Fruit fly (Drosophila melanogaster) whole organism, embryonic: ENCODE data around the gene CG46059.

ENCODE experiments used
- B-H2 ChIP-seq: fragments of 200-800 bp; sonication (Bioruptor generic); optimal IDR thresholded peaks from 2 replicates; lab custom pipeline; 2018; ENCODE audit warnings: missing biosample characterization, mild to moderate bottlenecking, missing genetic modification characterization
- Bgb ChIP-seq: fragments of 200-800 bp; sonication (Bioruptor generic); IDR thresholded peaks from 2 replicates; pipeline ENCODE4 v1.3.6; 2022; ENCODE audit warnings: missing biosample characterization, missing genetic modification characterization; ENCODE audit not compliant: partially characterized antibody
- Bteb2 ChIP-seq: fragments of 200-800 bp; sonication (Bioruptor generic); optimal IDR thresholded peaks from 2 replicates; lab custom pipeline; 2016; ENCODE audit warnings: missing biosample characterization, missing genetic modification characterization
- CG10147 ChIP-seq: fragments of 200-800 bp; sonication (Bioruptor generic); optimal IDR thresholded peaks from 2 replicates; lab custom pipeline; 2019; ENCODE audit warnings: missing biosample characterization, mild to moderate bottlenecking, missing genetic modification characterization, moderate library complexity
- CG11093 ChIP-seq: fragments of 200-800 bp; sonication (Bioruptor generic); IDR thresholded peaks from 3 replicates; pipeline ENCODE4 v1.3.6; 2022; ENCODE audit warnings: missing biosample characterization, missing genetic modification characterization
- CG1233 ChIP-seq: fragments of 200-800 bp; sonication (Bioruptor generic); optimal IDR thresholded peaks from 4 replicates; lab custom pipeline; 2018; ENCODE audit warnings: missing biosample characterization, mild to moderate bottlenecking, missing genetic modification characterization
- CG12391 ChIP-seq: fragments of 200-800 bp; sonication (Bioruptor generic); optimal IDR thresholded peaks from 3 replicates; lab custom pipeline; 2018; ENCODE audit warnings: missing biosample characterization, mild to moderate bottlenecking, missing genetic modification characterization, moderate library complexity
- CG1529 ChIP-seq: fragments of 200-800 bp; sonication (Bioruptor generic); optimal IDR thresholded peaks from 3 replicates; lab custom pipeline; 2018; ENCODE audit warnings: missing biosample characterization, missing genetic modification characterization
- CG17359 ChIP-seq: fragments of 200-800 bp; sonication (Bioruptor generic); optimal IDR thresholded peaks from 3 replicates; lab custom pipeline; 2018; ENCODE audit warnings: missing biosample characterization, mild to moderate bottlenecking, missing genetic modification characterization, moderate library complexity
- CG17385 ChIP-seq: fragments of 200-800 bp; sonication (Bioruptor generic); optimal IDR thresholded peaks from 3 replicates; lab custom pipeline; 2018; ENCODE audit warnings: missing biosample characterization, mild to moderate bottlenecking, missing genetic modification characterization
- CG1792 ChIP-seq: fragments of 200-800 bp; sonication (Bioruptor generic); optimal IDR thresholded peaks from 2 replicates; lab custom pipeline; 2016; ENCODE audit warnings: missing biosample characterization, missing genetic modification characterization
- CG2202 ChIP-seq: fragments of 200-800 bp; sonication (Bioruptor generic); optimal IDR thresholded peaks from 2 replicates; lab custom pipeline; 2018; ENCODE audit warnings: missing biosample characterization, mild to moderate bottlenecking, missing genetic modification characterization
- CG3065 ChIP-seq: fragments of 200-800 bp; sonication (Bioruptor generic); optimal IDR thresholded peaks from 2 replicates; lab custom pipeline; 2016; ENCODE audit warnings: missing biosample characterization, missing genetic modification characterization
- CG31388 ChIP-seq: fragments of 200-800 bp; sonication (Bioruptor generic); optimal IDR thresholded peaks from 2 replicates; lab custom pipeline; 2016; ENCODE audit warnings: missing biosample characterization, missing genetic modification characterization
- CG31441 ChIP-seq: fragments of 200-800 bp; sonication (Bioruptor generic); IDR thresholded peaks from 2 replicates; pipeline ENCODE4 v1.3.6; 2022; ENCODE audit warnings: missing biosample characterization, missing genetic modification characterization
- CG34376 ChIP-seq: fragments of 200-800 bp; sonication (Bioruptor generic); optimal IDR thresholded peaks from 2 replicates; lab custom pipeline; 2018; ENCODE audit warnings: missing biosample characterization, mild to moderate bottlenecking, missing genetic modification characterization
- CG6689 ChIP-seq: fragments of 200-800 bp; sonication (Bioruptor generic); IDR thresholded peaks from 2 replicates; pipeline ENCODE4 v1.3.6; 2022; ENCODE audit warnings: missing biosample characterization, missing genetic modification characterization
- CG6765 ChIP-seq: fragments of 200-800 bp; sonication (Bioruptor generic); optimal IDR thresholded peaks from 3 replicates; lab custom pipeline; 2017; ENCODE audit warnings: missing biosample characterization, mild to moderate bottlenecking, missing genetic modification characterization
- CG7357 ChIP-seq: fragments of 200-800 bp; sonication (Bioruptor generic); IDR thresholded peaks from 3 replicates; pipeline ENCODE4 v1.3.6; 2022; ENCODE audit warnings: missing biosample characterization, missing genetic modification characterization
- CG7745 ChIP-seq: fragments of 200-800 bp; sonication (Bioruptor generic); optimal IDR thresholded peaks from 2 replicates; lab custom pipeline; 2018; ENCODE audit warnings: missing biosample characterization, mild to moderate bottlenecking, missing genetic modification characterization, moderate library complexity
- CG7928 ChIP-seq: fragments of 200-800 bp; sonication (Bioruptor generic); optimal IDR thresholded peaks from 2 replicates; lab custom pipeline; 2017; ENCODE audit warnings: missing biosample characterization, mild to moderate bottlenecking, missing genetic modification characterization
- CG7987 ChIP-seq: fragments of 200-800 bp; sonication (Bioruptor generic); optimal IDR thresholded peaks from 2 replicates; lab custom pipeline; 2018; ENCODE audit warnings: missing biosample characterization, mild to moderate bottlenecking, missing genetic modification characterization, moderate library complexity
- CG8359 ChIP-seq: fragments of 200-800 bp; sonication (Bioruptor generic); optimal IDR thresholded peaks from 2 replicates; lab custom pipeline; 2017; ENCODE audit warnings: missing biosample characterization, mild to moderate bottlenecking, missing genetic modification characterization, borderline replicate concordance
- CHES-1-like ChIP-seq: fragments of 200-800 bp; sonication (Bioruptor generic); optimal IDR thresholded peaks from 2 replicates; lab custom pipeline; 2016; ENCODE audit warnings: missing biosample characterization, missing genetic modification characterization
- Dfd ChIP-seq, 2 experiments: fragments of >200 bp; optimal IDR thresholded peaks; 2 replicates each; lab custom pipeline; 2017; ENCODE audit warnings: missing biosample characterization in 2 of 2, missing genetic modification characterization in 2 of 2
- Dip3 ChIP-seq: fragments of 200-800 bp; sonication (Bioruptor generic); optimal IDR thresholded peaks from 3 replicates; lab custom pipeline; 2016; ENCODE audit warnings: missing biosample characterization, missing genetic modification characterization
- Dref ChIP-seq: fragments of 200-800 bp; sonication (Bioruptor generic); IDR thresholded peaks from 2 replicates; pipeline ENCODE4 v1.3.6; 2022; ENCODE audit warnings: missing biosample characterization, missing genetic modification characterization
- HmgZ ChIP-seq: fragments of 200-800 bp; sonication (Bioruptor generic); optimal IDR thresholded peaks from 2 replicates; lab custom pipeline; 2018; ENCODE audit warnings: missing biosample characterization, mild to moderate bottlenecking, missing genetic modification characterization
- Hr78 ChIP-seq, 2 experiments: fragments of 200-800 bp in 1 of 2; fragments of >200 bp in 1 of 2; sonication (Bioruptor generic) in 1 of 2; optimal IDR thresholded peaks; 2 replicates each; lab custom pipeline; 2017 to 2019; ENCODE audit warnings: missing biosample characterization in 2 of 2, missing genetic modification characterization in 2 of 2, mild to moderate bottlenecking in 1 of 2, moderate library complexity in 1 of 2
- Hsf ChIP-seq: fragments of 200-800 bp; sonication (Bioruptor generic); optimal IDR thresholded peaks from 3 replicates; lab custom pipeline; 2016; ENCODE audit warnings: missing biosample characterization, missing genetic modification characterization
- MESR4 ChIP-seq: fragments of 200-800 bp; sonication (Bioruptor generic); optimal IDR thresholded peaks from 2 replicates; lab custom pipeline; 2018; ENCODE audit warnings: missing biosample characterization, mild to moderate bottlenecking, missing genetic modification characterization, moderate library complexity
- NFAT ChIP-seq: fragments of 200-800 bp; sonication (Bioruptor generic); IDR thresholded peaks from 2 replicates; pipeline ENCODE4 v1.3.6; 2022; ENCODE audit warnings: missing biosample characterization, missing genetic modification characterization
- abd-A ChIP-seq: fragments of 200-800 bp; sonication (Bioruptor generic); optimal IDR thresholded peaks from 3 replicates; lab custom pipeline; 2019; ENCODE audit warnings: missing biosample characterization, mild to moderate bottlenecking, missing genetic modification characterization, moderate library complexity
- ac ChIP-seq: fragments of 200-800 bp; sonication (Bioruptor generic); optimal IDR thresholded peaks from 3 replicates; lab custom pipeline; 2017; ENCODE audit warnings: missing biosample characterization, mild to moderate bottlenecking, missing genetic modification characterization
- chn ChIP-seq: fragments of 200-800 bp; sonication (Bioruptor generic); optimal IDR thresholded peaks from 2 replicates; lab custom pipeline; 2016; ENCODE audit warnings: missing biosample characterization, missing genetic modification characterization
- crc ChIP-seq: fragments of 200-800 bp; sonication (Bioruptor generic); optimal IDR thresholded peaks from 2 replicates; lab custom pipeline; 2016; ENCODE audit warnings: missing biosample characterization, missing genetic modification characterization
- dan ChIP-seq: fragments of 200-800 bp; sonication (Bioruptor generic); IDR thresholded peaks from 2 replicates; pipeline ENCODE4 v1.3.6; 2022; ENCODE audit warnings: missing biosample characterization, missing genetic modification characterization
- fru ChIP-seq: fragments of >200 bp; optimal IDR thresholded peaks from 2 replicates; lab custom pipeline; 2017
- grau ChIP-seq: fragments of 200-800 bp; optimal IDR thresholded peaks from 3 replicates; lab custom pipeline; 2019; ENCODE audit warnings: missing biosample characterization, mild to moderate bottlenecking, missing genetic modification characterization, moderate library complexity
- jing ChIP-seq: fragments of 200-800 bp; sonication (Bioruptor generic); optimal IDR thresholded peaks from 2 replicates; lab custom pipeline; 2018; ENCODE audit warnings: missing biosample characterization, mild to moderate bottlenecking, missing genetic modification characterization
- lilli ChIP-seq: fragments of 200-800 bp; sonication (Bioruptor generic); optimal IDR thresholded peaks from 3 replicates; lab custom pipeline; 2016; ENCODE audit warnings: missing biosample characterization, missing genetic modification characterization
- pan ChIP-seq, 4 experiments: fragments of >200 bp in 3 of 4; fragments of 200-800 bp in 1 of 4; sonication (Bioruptor generic) in 1 of 4; optimal IDR thresholded peaks in 3 of 4; IDR thresholded peaks in 1 of 4; 2 replicates each; pipeline versions ENCODE4 v1.3.6 to Lab custom; 2017 to 2022; ENCODE audit warnings: missing biosample characterization in 2 of 4, missing genetic modification characterization in 2 of 4, mixed read lengths in 1 of 4
- peb ChIP-seq: fragments of 200-800 bp; sonication (Bioruptor generic); IDR thresholded peaks from 2 replicates; pipeline ENCODE4 v1.3.6; 2022; ENCODE audit warnings: missing biosample characterization, missing genetic modification characterization
- sob ChIP-seq: fragments of 200-800 bp; sonication (Bioruptor generic); IDR thresholded peaks from 2 replicates; pipeline ENCODE4 v1.3.6; 2022; ENCODE audit warnings: missing biosample characterization, missing genetic modification characterization
- twi ChIP-seq: fragments of 200-800 bp; optimal IDR thresholded peaks from 2 replicates; lab custom pipeline; 2019; ENCODE audit warnings: missing biosample characterization, mild to moderate bottlenecking, missing genetic modification characterization, moderate library complexity
- tx ChIP-seq: fragments of 200-800 bp; sonication (Bioruptor generic); optimal IDR thresholded peaks from 2 replicates; lab custom pipeline; 2016; ENCODE audit warnings: missing biosample characterization, missing genetic modification characterization
- vnd ChIP-seq: fragments of 200-800 bp; sonication (Bioruptor generic); IDR thresholded peaks from 3 replicates; pipeline ENCODE4 v1.3.6; 2022; ENCODE audit warnings: missing biosample characterization, missing genetic modification characterization; ENCODE audit not compliant: partially characterized antibody
- zen2 ChIP-seq: fragments of 200-800 bp; sonication (Bioruptor generic); IDR thresholded peaks from 3 replicates; pipeline ENCODE4 v1.3.6; 2022; ENCODE audit warnings: missing biosample characterization, missing genetic modification characterization; ENCODE audit not compliant: partially characterized antibody

Gene CG46059

dm6 chr2L:19164933-19165813 is 18.4 kb downstream of the CG46059 start (continued):
- TF ChIP-seq Hr78 (GFP tag; optimal IDR thresholded peaks at IDR 0.05; lab: Kevin White, UChicago): peak in 1 of 2 experiments; percentile 91
- peak; percentile 96 for TF ChIP-seq lilli
- peak; percentile 94 for TF ChIP-seq CG1792 (GFP tag; lab: Kevin White, UChicago)
- peak; percentile 84 for TF ChIP-seq CG31388 (GFP tag; lab: Kevin White, UChicago)
- peak; percentile 99 for TF ChIP-seq CG17359 (tag; lab: Kevin White, UChicago)
- peak; percentile 92 for TF ChIP-seq CHES-1-like (GFP tag; lab: Kevin White, UChicago)
- peak; percentile 91 for TF ChIP-seq CG6765 (GFP tag; lab: Kevin White, UChicago)
- peak; percentile 98 for TF ChIP-seq CG6689 (GFP tag; lab: Robert Waterston, UW)
- peak; percentile 93 for TF ChIP-seq CG7357
- TF ChIP-seq pan (optimal IDR thresholded peaks at IDR 0.05; lab: Kevin White, UChicago): no peak
- peak in 1 of 2 experiments; percentile 99 for TF ChIP-seq pan (GFP tag; optimal IDR thresholded peaks at IDR 0.05 in 1 of 2, IDR thresholded peaks at IDR 0.05 in 1 of 2)
- TF ChIP-seq CG34376 (GFP tag; lab: Kevin White, UChicago): peak; percentile 91
- peak; percentile 94 for TF ChIP-seq CG1233 (GFP tag; lab: Kevin White, UChicago)
- peak; percentile 84 for TF ChIP-seq B-H2 (GFP tag; lab: Kevin White, UChicago)
- peak; percentile 85 for TF ChIP-seq CG3065 (GFP tag; lab: Kevin White, UChicago)
- TF ChIP-seq CG11093 (GFP tag; lab: Robert Waterston, UW): peak; percentile 95
- peak; percentile 93 for TF ChIP-seq CG17385 (GFP tag; lab: Kevin White, UChicago)
- TF ChIP-seq Dfd (GFP tag; optimal IDR thresholded peaks at IDR 0.05; lab: Kevin White, UChicago): no peak
- no peak for TF ChIP-seq vnd (GFP tag; lab: Robert Waterston, UW)
- TF ChIP-seq MESR4 (GFP tag; lab: Kevin White, UChicago): peak; percentile 41
- TF ChIP-seq abd-A (tag; lab: Kevin White, UChicago): peak; percentile 97
- no peak for TF ChIP-seq Bgb (GFP tag; lab: Robert Waterston, UW)
- peak; percentile 86 for TF ChIP-seq CG7987 (GFP tag; lab: Kevin White, UChicago)
- peak; percentile 92 for TF ChIP-seq NFAT (GFP tag; lab: Robert Waterston, UW)
- TF ChIP-seq HmgZ: peak; percentile 97
- peak; percentile 71 for TF ChIP-seq ac
- TF ChIP-seq twi: peak; percentile 92
- TF ChIP-seq Hsf: peak; percentile 97
- TF ChIP-seq CG12391 (tag; lab: Kevin White, UChicago): peak; percentile 97
- peak; percentile 92 for TF ChIP-seq CG2202 (tag; lab: Kevin White, UChicago)
- TF ChIP-seq CG7928: peak; percentile 73
- peak; percentile 96 for TF ChIP-seq sob (GFP tag; lab: Robert Waterston, UW)
- peak; percentile 91 for TF ChIP-seq Dip3 (GFP tag; lab: Kevin White, UChicago)
- peak; percentile 93 for TF ChIP-seq CG10147
- no peak for TF ChIP-seq fru (lab: Kevin White, UChicago)
- peak; percentile 90 for TF ChIP-seq CG8359 (GFP tag; lab: Kevin White, UChicago)
- peak; percentile 76 for TF ChIP-seq CG7745 (tag; lab: Kevin White, UChicago)
- TF ChIP-seq Dref (GFP tag; lab: Robert Waterston, UW): no peak; the same call in 1 of the 2 replicates
- peak; percentile 96 for TF ChIP-seq crc (GFP tag; lab: Kevin White, UChicago)
- peak; percentile 97 for TF ChIP-seq peb
- TF ChIP-seq jing (GFP tag; lab: Kevin White, UChicago): peak; percentile 90
- peak; percentile 92 for TF ChIP-seq chn
- no peak for TF ChIP-seq dan (GFP tag; lab: Robert Waterston, UW)
- TF ChIP-seq CG1529 (GFP tag; lab: Kevin White, UChicago): peak; percentile 95
- TF ChIP-seq CG31441 (GFP tag; lab: Robert Waterston, UW): peak; percentile 98
- TF ChIP-seq Bteb2 (GFP tag; lab: Kevin White, UChicago): peak; percentile 94
- peak; percentile 96 for TF ChIP-seq grau (tag; lab: Kevin White, UChicago)
- TF ChIP-seq zen2 (GFP tag; lab: Robert Waterston, UW): no peak
- TF ChIP-seq tx (GFP tag; lab: Kevin White, UChicago): peak; percentile 88
